Fruit fly (Drosophila melanogaster) whole organism, embryonic: Measurements from ENCODE around the gene CG33514.

Experiments used
- Adf1 ChIP-seq: fragments of 200-800 bp; sonication (Bioruptor generic); IDR thresholded peaks from 2 replicates; pipeline ENCODE4 v1.3.6; 2022; ENCODE audit warnings: missing biosample characterization, missing genetic modification characterization
- Asciz ChIP-seq: fragments of 200-800 bp; sonication (Bioruptor generic); optimal IDR thresholded peaks from 2 replicates; lab custom pipeline; 2017; ENCODE audit warnings: missing biosample characterization, mild to moderate bottlenecking, missing genetic modification characterization, missing genetic modification reagents
- Blimp-1 ChIP-seq: fragments of 200-800 bp; sonication (Bioruptor generic); optimal IDR thresholded peaks from 3 replicates; lab custom pipeline; 2018; ENCODE audit warnings: missing biosample characterization, missing genetic modification characterization, mild to moderate bottlenecking, moderate library complexity, missing genetic modification reagents
- CG10431 ChIP-seq: fragments of 200-800 bp; sonication (Bioruptor generic); optimal IDR thresholded peaks from 3 replicates; lab custom pipeline; 2018; ENCODE audit warnings: missing biosample characterization, mild to moderate bottlenecking, missing genetic modification characterization
- CG10462 ChIP-seq: fragments of 200-800 bp; sonication (Bioruptor generic); optimal IDR thresholded peaks from 2 replicates; lab custom pipeline; 2016; ENCODE audit warnings: missing biosample characterization, missing genetic modification characterization
- CG10543 ChIP-seq: fragments of 200-800 bp; sonication (Bioruptor generic); optimal IDR thresholded peaks from 3 replicates; lab custom pipeline; 2017; ENCODE audit warnings: missing biosample characterization, mild to moderate bottlenecking, missing genetic modification characterization, moderate library complexity
- CG11695 ChIP-seq: fragments of 200-800 bp; sonication (Bioruptor generic); IDR thresholded peaks from 3 replicates; pipeline ENCODE4 v1.3.6; 2022; ENCODE audit warnings: missing biosample characterization, missing genetic modification characterization
- CG12071 ChIP-seq: fragments of 200-800 bp; sonication (Bioruptor generic); optimal IDR thresholded peaks from 3 replicates; lab custom pipeline; 2018; ENCODE audit warnings: missing biosample characterization, mild to moderate bottlenecking, missing genetic modification characterization
- CG12219 ChIP-seq: fragments of 200-800 bp; sonication (Bioruptor generic); optimal IDR thresholded peaks from 3 replicates; lab custom pipeline; 2018; ENCODE audit warnings: missing biosample characterization, mild to moderate bottlenecking, missing genetic modification characterization
- CG13287 ChIP-seq: fragments of 200-800 bp; sonication (Bioruptor generic); IDR thresholded peaks from 2 replicates; pipeline ENCODE4 v1.3.6; 2022; ENCODE audit warnings: missing biosample characterization, missing genetic modification characterization; ENCODE audit not compliant: partially characterized antibody
- CG14667 ChIP-seq: fragments of 200-800 bp; sonication (Bioruptor generic); IDR thresholded peaks from 2 replicates; pipeline ENCODE4 v1.3.6; 2022; ENCODE audit warnings: missing biosample characterization, missing genetic modification characterization
- CG1529 ChIP-seq: fragments of 200-800 bp; sonication (Bioruptor generic); optimal IDR thresholded peaks from 3 replicates; lab custom pipeline; 2018; ENCODE audit warnings: missing biosample characterization, missing genetic modification characterization
- CG17568 ChIP-seq: fragments of 200-800 bp; sonication (Bioruptor generic); optimal IDR thresholded peaks from 2 replicates; lab custom pipeline; 2018; ENCODE audit warnings: missing biosample characterization, mild to moderate bottlenecking, missing genetic modification characterization, moderate library complexity
- CG17912 ChIP-seq: fragments of 200-800 bp; sonication (Bioruptor generic); optimal IDR thresholded peaks from 2 replicates; lab custom pipeline; 2018; ENCODE audit warnings: missing biosample characterization, mild to moderate bottlenecking, missing genetic modification characterization
- CG33557 ChIP-seq: fragments of 200-800 bp; sonication (Bioruptor generic); optimal IDR thresholded peaks from 2 replicates; lab custom pipeline; 2019; ENCODE audit warnings: missing biosample characterization, mild to moderate bottlenecking, missing genetic modification characterization, moderate library complexity
- CG3407 ChIP-seq: fragments of 200-800 bp; sonication (Bioruptor generic); optimal IDR thresholded peaks from 2 replicates; lab custom pipeline; 2018; ENCODE audit warnings: missing biosample characterization, mild to moderate bottlenecking, missing genetic modification characterization
- CG3995 ChIP-seq: fragments of 200-800 bp; sonication (Bioruptor generic); optimal IDR thresholded peaks from 3 replicates; lab custom pipeline; 2016; ENCODE audit warnings: missing biosample characterization, missing genetic modification characterization
- CG4360 ChIP-seq: fragments of 200-800 bp; sonication (Bioruptor generic); IDR thresholded peaks from 2 replicates; pipeline ENCODE4 v1.3.6; 2022; ENCODE audit warnings: missing biosample characterization, missing genetic modification characterization
- CG4707 ChIP-seq: fragments of 200-800 bp; sonication (Bioruptor generic); optimal IDR thresholded peaks from 2 replicates; lab custom pipeline; 2018; ENCODE audit warnings: missing biosample characterization, mild to moderate bottlenecking, missing genetic modification characterization, moderate library complexity
- CG6854 ChIP-seq: fragments of 200-800 bp; sonication (Bioruptor generic); optimal IDR thresholded peaks from 3 replicates; lab custom pipeline; 2017; ENCODE audit warnings: missing biosample characterization, mild to moderate bottlenecking, missing genetic modification characterization
- CG7357 ChIP-seq: fragments of 200-800 bp; sonication (Bioruptor generic); IDR thresholded peaks from 3 replicates; pipeline ENCODE4 v1.3.6; 2022; ENCODE audit warnings: missing biosample characterization, missing genetic modification characterization
- CG8290 ChIP-seq, 3 experiments: fragments of 200-800 bp; sonication (Bioruptor generic); optimal IDR thresholded peaks; 2 replicates each; lab custom pipeline; 2016 to 2019; ENCODE audit warnings: missing biosample characterization in 3 of 3, missing genetic modification characterization in 3 of 3, mild to moderate bottlenecking in 2 of 3, moderate library complexity in 1 of 3
- D19A ChIP-seq: fragments of 200-800 bp; optimal IDR thresholded peaks from 3 replicates; lab custom pipeline; 2019; ENCODE audit warnings: missing biosample characterization, mild to moderate bottlenecking, missing genetic modification characterization, moderate library complexity
- Fer1 ChIP-seq: fragments of 200-800 bp; sonication (Bioruptor generic); optimal IDR thresholded peaks from 2 replicates; lab custom pipeline; 2017; ENCODE audit warnings: missing biosample characterization, mild to moderate bottlenecking, missing genetic modification characterization
- GATAe ChIP-seq: fragments of 200-800 bp; sonication (Bioruptor generic); conservative IDR thresholded peaks from 2 replicates; pipeline ENCODE4 v1.3.6; 2022; ENCODE audit warnings: missing biosample characterization, missing genetic modification characterization
- HHEX ChIP-seq: fragments of 200-800 bp; sonication (Bioruptor generic); optimal IDR thresholded peaks from 3 replicates; lab custom pipeline; 2017; ENCODE audit warnings: missing biosample characterization, mild to moderate bottlenecking, missing genetic modification characterization, missing genetic modification reagents
- Hand ChIP-seq: fragments of 200-800 bp; sonication (Bioruptor generic); optimal IDR thresholded peaks from 2 replicates; lab custom pipeline; 2017; ENCODE audit warnings: mild to moderate bottlenecking, missing biosample characterization, missing genetic modification reagents, missing genetic modification characterization
- HmgZ ChIP-seq: fragments of 200-800 bp; sonication (Bioruptor generic); optimal IDR thresholded peaks from 2 replicates; lab custom pipeline; 2018; ENCODE audit warnings: missing biosample characterization, mild to moderate bottlenecking, missing genetic modification characterization
- Max ChIP-seq: fragments of 200-800 bp; sonication (Bioruptor generic); optimal IDR thresholded peaks from 2 replicates; lab custom pipeline; 2016; ENCODE audit warnings: missing biosample characterization, mild to moderate bottlenecking, missing genetic modification characterization
- Nf-YC ChIP-seq: fragments of 200-800 bp; optimal IDR thresholded peaks from 3 replicates; lab custom pipeline; 2019; ENCODE audit warnings: missing biosample characterization, mild to moderate bottlenecking, missing genetic modification characterization, moderate library complexity
- Opbp ChIP-seq: fragments of 200-800 bp; sonication (Bioruptor generic); IDR thresholded peaks from 3 replicates; pipeline ENCODE4 v1.3.6; 2022; ENCODE audit warnings: missing biosample characterization, missing genetic modification characterization; ENCODE audit not compliant: partially characterized antibody
- Stat92E ChIP-seq, 3 experiments: fragments of >200 bp in 2 of 3; fragments of 200-800 bp in 1 of 3; sonication (Bioruptor generic) in 1 of 3; optimal IDR thresholded peaks; 2 replicates each; lab custom pipeline; 2017 to 2019; ENCODE audit warnings: missing biosample characterization in 3 of 3, missing genetic modification characterization in 3 of 3, mild to moderate bottlenecking in 1 of 3, moderate library complexity in 1 of 3
- aop ChIP-seq: fragments of 200-800 bp; sonication (Bioruptor generic); IDR thresholded peaks from 2 replicates; pipeline ENCODE4 v1.3.6; 2022; ENCODE audit warnings: missing biosample characterization, missing genetic modification characterization
- ara ChIP-seq: fragments of 200-800 bp; sonication (Bioruptor generic); IDR thresholded peaks from 2 replicates; pipeline ENCODE4 v1.3.6; 2022; ENCODE audit warnings: missing biosample characterization, missing genetic modification characterization
- ase ChIP-seq: fragments of 200-800 bp; sonication (Bioruptor generic); IDR thresholded peaks from 3 replicates; pipeline ENCODE4 v1.3.6; 2022; ENCODE audit warnings: missing biosample characterization, missing genetic modification characterization
- cg ChIP-seq: fragments of 200-800 bp; sonication (Bioruptor generic); optimal IDR thresholded peaks from 3 replicates; lab custom pipeline; 2019; ENCODE audit warnings: missing biosample characterization, mild to moderate bottlenecking, missing genetic modification characterization, moderate library complexity
- chinmo ChIP-seq: fragments of 200-800 bp; sonication (Bioruptor generic); IDR thresholded peaks from 4 replicates; pipeline ENCODE4 v1.3.6; 2022; ENCODE audit warnings: missing biosample characterization, missing genetic modification characterization; ENCODE audit not compliant: partially characterized antibody
- ci ChIP-seq: fragments of 200-800 bp; sonication (Bioruptor generic); IDR thresholded peaks from 3 replicates; pipeline ENCODE4 v1.3.6; 2022; ENCODE audit warnings: missing biosample characterization, missing genetic modification characterization
- crp ChIP-seq, 2 experiments: fragments of 200-800 bp; sonication (Bioruptor generic); optimal IDR thresholded peaks; 2 replicates in 1 of 2; 3 replicates in 1 of 2; lab custom pipeline; 2017; ENCODE audit warnings: missing biosample characterization in 2 of 2, missing genetic modification characterization in 2 of 2, mild to moderate bottlenecking in 1 of 2, moderate library complexity in 1 of 2
- dmrt99B ChIP-seq: fragments of 200-800 bp; sonication (Bioruptor generic); optimal IDR thresholded peaks from 2 replicates; lab custom pipeline; 2018; ENCODE audit warnings: missing biosample characterization, mild to moderate bottlenecking, missing genetic modification characterization, moderate library complexity
- gcm ChIP-seq: fragments of 200-800 bp; sonication (Bioruptor generic); optimal IDR thresholded peaks from 2 replicates; lab custom pipeline; 2019; ENCODE audit warnings: missing biosample characterization, mild to moderate bottlenecking, missing genetic modification characterization, moderate library complexity
- grau ChIP-seq: fragments of 200-800 bp; optimal IDR thresholded peaks from 3 replicates; lab custom pipeline; 2019; ENCODE audit warnings: missing biosample characterization, mild to moderate bottlenecking, missing genetic modification characterization, moderate library complexity
- kay ChIP-seq: fragments of 200-800 bp; sonication (Bioruptor generic); optimal IDR thresholded peaks from 2 replicates; lab custom pipeline; 2016; ENCODE audit warnings: missing biosample characterization, missing genetic modification characterization
- mirr ChIP-seq: fragments of 200-800 bp; sonication (Bioruptor generic); optimal IDR thresholded peaks from 3 replicates; lab custom pipeline; 2018; ENCODE audit warnings: missing biosample characterization, mild to moderate bottlenecking, missing genetic modification characterization
- repo ChIP-seq: fragments of 200-800 bp; sonication (Bioruptor generic); optimal IDR thresholded peaks from 2 replicates; lab custom pipeline; 2016; ENCODE audit warnings: missing biosample characterization, missing genetic modification characterization
- seq ChIP-seq: fragments of 200-800 bp; sonication (Bioruptor generic); IDR thresholded peaks from 2 replicates; pipeline ENCODE4 v1.3.6; 2022; ENCODE audit warnings: missing biosample characterization, missing genetic modification characterization
- stc ChIP-seq: fragments of 200-800 bp; sonication (Bioruptor generic); IDR thresholded peaks from 2 replicates; pipeline ENCODE4 v1.3.6; 2022; ENCODE audit warnings: missing biosample characterization, missing genetic modification characterization
- vfl ChIP-seq: fragments of 200-800 bp; sonication (Bioruptor generic); optimal IDR thresholded peaks from 2 replicates; lab custom pipeline; 2016; ENCODE audit warnings: missing biosample characterization, missing genetic modification characterization
- yki ChIP-seq: fragments of >200 bp; optimal IDR thresholded peaks from 3 replicates; lab custom pipeline; 2018

CG33514 gene

DNA sequence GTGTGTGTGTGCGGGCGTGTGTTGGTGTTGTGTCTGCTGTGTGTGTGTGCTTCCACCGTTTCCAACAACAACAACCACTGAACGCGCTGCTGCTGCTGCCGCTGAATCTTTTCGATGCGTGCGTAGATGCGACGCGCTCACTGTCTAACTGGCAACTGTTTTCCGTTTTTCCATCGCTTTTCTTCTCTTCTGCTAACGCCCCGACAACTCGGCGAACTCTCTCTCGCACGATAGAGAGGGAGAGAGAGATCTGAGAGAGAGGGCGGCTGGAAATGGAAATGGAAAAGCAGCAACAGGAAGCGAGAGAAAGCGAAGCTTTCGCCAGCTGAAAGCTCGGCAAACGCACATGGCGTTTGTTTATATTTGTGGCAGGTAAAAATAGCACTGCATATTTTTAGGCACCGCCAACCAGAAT lies 15.0 kb downstream of the CG33514 start, which contains the start of gene DopEcR (continued):
- TF ChIP-seq gcm (GFP tag; lab: Kevin White, UChicago) (peak; percentile 48), stc (peak; percentile 22; the same call in 1 of the 2 replicates), HmgZ (tag; lab: Kevin White, UChicago) (peak; percentile 21), cg (peak; percentile 82), yki (lab: Kevin White, UChicago) (peak; percentile 55), grau (peak; percentile 18), Nf-YC (tag; lab: Kevin White, UChicago) (peak; percentile 25), GATAe (no peak), mirr (GFP tag; lab: Kevin White, UChicago) (peak; percentile 8), repo (GFP tag; lab: Kevin White, UChicago) (peak; percentile 10), CG3407 (peak; percentile 2), Blimp-1 (GFP tag; lab: Kevin White, UChicago) (peak; percentile 38), CG17912 (peak; percentile 17), CG14667 (GFP tag; lab: Robert Waterston, UW) (no peak), aop (GFP tag; lab: Robert Waterston, UW) (no peak), ase (no peak), Adf1 (GFP tag; lab: Robert Waterston, UW) (peak; percentile 52; the same call in 1 of the 2 replicates), CG1529 (peak; percentile 9), CG12071 (GFP tag; lab: Kevin White, UChicago) (peak; percentile 48), CG8290 (GFP tag; optimal IDR thresholded peaks at IDR 0.05; lab: Kevin White, UChicago) (no peak), CG8290 (tag; optimal IDR thresholded peaks at IDR 0.05; lab: Kevin White, UChicago) (peak in 1 of 2 experiments; percentile 22), seq (no peak), CG33557 (GFP tag; lab: Kevin White, UChicago) (peak; percentile 3), kay (no peak), vfl (GFP tag; lab: Kevin White, UChicago) (no peak), CG10462 (GFP tag; lab: Kevin White, UChicago) (no peak), CG6854 (peak; percentile 32), CG4360 (GFP tag; lab: Robert Waterston, UW) (peak; percentile 84), chinmo (0 out of 4 replicates have a peak, but pooled peaks have one; percentile 28), dmrt99B (tag; lab: Kevin White, UChicago) (peak; percentile 22), Stat92E (GFP tag; optimal IDR thresholded peaks at IDR 0.05; lab: Kevin White, UChicago) (peak in 1 of 3 experiments; percentile 49), ara (GFP tag; lab: Robert Waterston, UW) (peak; percentile 39; the same call in 1 of the 2 replicates), Opbp (GFP tag; lab: Robert Waterston, UW) (peak; percentile 43; the same call in 1 of the 3 replicates), CG4707 (peak; percentile 21), CG12219 (peak; percentile 24), crp (GFP tag; optimal IDR thresholded peaks at IDR 0.05; lab: Kevin White, UChicago) (no peak), CG10431 (GFP tag; lab: Kevin White, UChicago) (peak; percentile 24), D19A (no peak), Max (GFP tag; lab: Kevin White, UChicago) (peak; percentile 47), CG13287 (GFP tag; lab: Robert Waterston, UW) (peak; percentile 31; the same call in 1 of the 2 replicates), ci (GFP tag; lab: Robert Waterston, UW) (peak; percentile 72), CG7357 (GFP tag; lab: Robert Waterston, UW) (no peak), CG10543 (peak; percentile 44), Hand (peak; percentile 47), Fer1 (GFP tag; lab: Kevin White, UChicago) (peak; percentile 43), HHEX (GFP tag; lab: Kevin White, UChicago) (peak; percentile 16), Asciz (GFP tag; lab: Kevin White, UChicago) (peak; percentile 64), CG3995 (GFP tag; lab: Kevin White, UChicago) (no peak), CG17568 (peak; percentile 37), CG11695 (GFP tag; lab: Robert Waterston, UW) (0 out of 3 replicates have a peak, but pooled peaks have one; percentile 24)
